Worm (Caenorhabditis elegans): ENCODE results near the gene nhr-172.

The nhr-172 gene

ce11 chrV:7508566-7509044 is at the start of gene nhr-172, which contains the start of gene str-31:
Gene nhr-172, plus strand, starts transcription at chrV:7508994.
Gene str-31, minus strand, starts transcription at chrV:7508666.
- peak; percentile 19 for TF ChIP-seq unc-62 (GFP tag; optimal IDR thresholded peaks at IDR 0.05)
- TF ChIP-seq lin-13 (tag; optimal IDR thresholded peaks at IDR 0.05), result no peak
- no peak for TF ChIP-seq nhr-2 (tag; optimal IDR thresholded peaks at IDR 0.05)
- no peak for TF ChIP-seq unc-39 (tag; optimal IDR thresholded peaks at IDR 0.05)
- no peak for TF ChIP-seq sptf-1 (tag; optimal IDR thresholded peaks at IDR 0.05)

DNA sequence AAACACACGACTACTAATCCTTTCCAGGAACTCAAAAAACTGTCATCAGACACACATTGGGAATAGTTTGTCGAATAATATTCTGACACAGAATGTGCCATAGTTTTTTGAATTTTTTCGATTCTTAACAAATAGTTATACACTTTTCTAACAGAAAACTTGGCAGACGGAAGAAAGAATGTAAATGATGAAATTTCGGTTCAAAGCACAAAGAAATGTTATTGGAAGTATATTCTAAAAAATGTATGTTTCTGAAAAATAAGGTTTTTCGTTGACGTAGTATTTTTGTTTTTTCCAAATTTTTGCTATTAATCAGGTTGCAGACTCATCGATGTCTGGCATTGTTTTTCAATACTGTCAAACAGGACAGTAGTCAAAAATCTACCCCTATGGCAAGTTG is 47.9 kb upstream of the nhr-172 start, which contains the start of gene srh-92:
Gene srh-92 (minus strand): TSS at position 101 of the 400 bp plus-strand sequence.
- TF ChIP-seq ham-2 (GFP tag; optimal IDR thresholded peaks at IDR 0.05) (no peak), mab-5 (tag; optimal IDR thresholded peaks at IDR 0.05) (no peak), nhr-28 (tag; optimal IDR thresholded peaks at IDR 0.05) (no peak), sem-2 (GFP tag; optimal IDR thresholded peaks at IDR 0.05) (no peak), ces-1 (GFP tag; optimal IDR thresholded peaks at IDR 0.05) (no peak), nhr-237 (tag; optimal IDR thresholded peaks at IDR 0.05) (no peak), tbx-8 (GFP tag; optimal IDR thresholded peaks at IDR 0.05) (no peak), lin-13 (tag; optimal IDR thresholded peaks at IDR 0.05) (no peak), blmp-1 (tag; optimal IDR thresholded peaks at IDR 0.05) (no peak), bed-3 (GFP tag; optimal IDR thresholded peaks at IDR 0.05) (no peak), unc-39 (tag; optimal IDR thresholded peaks at IDR 0.05) (no peak), elt-3 (tag; optimal IDR thresholded peaks at IDR 0.05) (no peak), lsy-2 (tag; optimal IDR thresholded peaks at IDR 0.05) (no peak), pha-4 (tag; optimal IDR thresholded peaks at IDR 0.05) (no peak), unc-120 (tag; optimal IDR thresholded peaks at IDR 0.05; ENCODE audit: poor library complexity, severe bottlenecking) (no peak)

DNA sequence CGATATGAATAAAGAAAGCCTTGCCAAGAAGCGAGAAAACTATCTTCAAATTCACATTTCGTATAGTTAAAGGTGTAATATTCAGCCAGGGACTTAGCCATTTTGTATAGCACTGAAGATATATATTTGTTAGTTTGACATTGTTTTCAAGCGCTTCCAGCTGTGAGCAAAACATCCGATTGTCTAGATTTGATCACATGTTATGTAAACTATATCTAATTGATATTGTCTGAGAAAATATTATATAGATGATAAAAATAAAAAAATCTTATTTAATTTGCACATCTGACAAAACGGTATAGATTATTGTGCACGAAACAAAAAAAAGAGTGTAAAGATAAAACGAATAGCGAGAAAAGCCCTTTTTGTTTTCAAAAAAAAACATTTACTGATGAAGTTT is 44.1 kb upstream of the nhr-172 start, which contains the start of gene srh-89:
Gene srh-89 (minus strand): TSS at position 101 of the 400 bp plus-strand sequence.
- TF ChIP-seq sem-2 (GFP tag; optimal IDR thresholded peaks at IDR 0.05) (no peak), mep-1 (tag; optimal IDR thresholded peaks at IDR 0.05) (no peak), bed-3 (GFP tag; optimal IDR thresholded peaks at IDR 0.05) (no peak), ceh-43 (GFP tag; optimal IDR thresholded peaks at IDR 0.05) (no peak), ceh-83 (GFP tag; optimal IDR thresholded peaks at IDR 0.05) (no peak), elt-3 (tag; optimal IDR thresholded peaks at IDR 0.05) (no peak), ceh-39 (tag; optimal IDR thresholded peaks at IDR 0.05) (no peak), sptf-1 (tag; optimal IDR thresholded peaks at IDR 0.05) (no peak), ces-1 (GFP tag; optimal IDR thresholded peaks at IDR 0.05) (no peak), nhr-28 (tag; optimal IDR thresholded peaks at IDR 0.05) (no peak), tbx-8 (GFP tag; optimal IDR thresholded peaks at IDR 0.05) (no peak), mab-5 (tag; optimal IDR thresholded peaks at IDR 0.05) (no peak), hlh-1 (tag; optimal IDR thresholded peaks at IDR 0.05) (no peak), elt-1 (tag; optimal IDR thresholded peaks at IDR 0.05; ENCODE audit: borderline replicate concordance, insufficient read depth) (no peak), pha-4 (tag; optimal IDR thresholded peaks at IDR 0.05) (no peak), mls-2 (tag; optimal IDR thresholded peaks at IDR 0.05) (no peak), ztf-11 (tag; optimal IDR thresholded peaks at IDR 0.05) (no peak), lsy-2 (tag; optimal IDR thresholded peaks at IDR 0.05) (no peak)

- peak; percentile 45 for TF ChIP-seq sptf-1 (tag; optimal IDR thresholded peaks at IDR 0.05)
- TF ChIP-seq nhr-237 (tag; optimal IDR thresholded peaks at IDR 0.05), result peak; percentile 31
- peak; percentile 54 for TF ChIP-seq lin-13 (tag; optimal IDR thresholded peaks at IDR 0.05)
- no peak for TF ChIP-seq bed-3 (GFP tag; optimal IDR thresholded peaks at IDR 0.05)
- TF ChIP-seq nhr-12 (tag; optimal IDR thresholded peaks at IDR 0.05), result no peak
- TF ChIP-seq unc-120 (tag; optimal IDR thresholded peaks at IDR 0.05; ENCODE audit: poor library complexity, severe bottlenecking), result peak; percentile 98
- no peak for TF ChIP-seq nhr-76 (tag; optimal IDR thresholded peaks at IDR 0.05)
- TF ChIP-seq pha-4 (tag; optimal IDR thresholded peaks at IDR 0.05), result peak; percentile 44
- TF ChIP-seq mep-1 (tag; optimal IDR thresholded peaks at IDR 0.05), result peak; percentile 59
- TF ChIP-seq lsy-2 (tag; optimal IDR thresholded peaks at IDR 0.05), result peak; percentile 58
- TF ChIP-seq M03D4.4 (tag; optimal IDR thresholded peaks at IDR 0.05), result peak; percentile 37
Measured at ce11 chrV:7465509-7465908, 43.3 kb upstream of the nhr-172 start, which contains the start of gene F25E5.1. Gene F25E5.1, plus strand, starts transcription at chrV:7465884.

DNA sequence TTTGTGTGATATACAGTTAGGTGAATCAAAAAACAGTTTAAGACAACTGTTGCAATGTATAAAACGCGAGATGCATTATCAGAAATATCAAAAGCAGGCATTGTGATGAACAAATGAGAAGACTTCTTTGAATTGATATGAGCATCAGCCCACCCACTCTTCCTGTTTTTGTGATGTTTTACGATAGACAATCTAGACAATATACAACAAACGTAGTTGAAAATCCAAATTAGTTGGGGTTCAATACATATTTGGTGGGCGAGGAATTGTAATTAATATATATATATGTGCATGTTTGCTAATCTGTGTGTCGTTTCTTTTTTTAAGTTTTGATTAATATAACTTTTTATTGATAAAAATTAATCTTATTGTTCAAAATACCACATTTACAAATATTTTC is 36.0 kb upstream of the nhr-172 start, which contains the start of gene str-28:
Gene str-28 (minus strand): TSS at position 101 of the 400 bp plus-strand sequence.
- TF ChIP-seq ceh-43 (GFP tag; optimal IDR thresholded peaks at IDR 0.05), result no peak
- no peak for TF ChIP-seq ham-2 (GFP tag; optimal IDR thresholded peaks at IDR 0.05)
- no peak for TF ChIP-seq flh-1 (GFP tag; optimal IDR thresholded peaks at IDR 0.05)
- TF ChIP-seq mab-5 (tag; optimal IDR thresholded peaks at IDR 0.05), result no peak
- no peak for TF ChIP-seq M03D4.4 (tag; optimal IDR thresholded peaks at IDR 0.05)
- no peak for TF ChIP-seq ces-1 (GFP tag; optimal IDR thresholded peaks at IDR 0.05)
- no peak for TF ChIP-seq snpc-4 (tag; optimal IDR thresholded peaks at IDR 0.05)
- no peak for TF ChIP-seq lin-32 (GFP tag; optimal IDR thresholded peaks at IDR 0.05)
- TF ChIP-seq ceh-39 (tag; optimal IDR thresholded peaks at IDR 0.05), result no peak

All from whole organism, mixed stage, embryonic.